Fruit fly (Drosophila melanogaster) whole organism, wandering third instar larva: ENCODE measurements around the gene nac.

Experiments
- Abd-B ChIP-seq: fragments of >200 bp; optimal IDR thresholded peaks from 2 replicates; lab custom pipeline; 2017; ENCODE audit warnings: missing biosample characterization, missing genetic modification characterization
- CG9705 ChIP-seq: fragments of 200-800 bp; sonication (Bioruptor generic); optimal IDR thresholded peaks from 2 replicates; lab custom pipeline; 2018; ENCODE audit warnings: missing biosample characterization, mild to moderate bottlenecking, missing genetic modification characterization
- CrebA ChIP-seq: fragments of 200-800 bp; sonication (Bioruptor generic); optimal IDR thresholded peaks from 2 replicates; lab custom pipeline; 2016; ENCODE audit warnings: missing biosample characterization, mild to moderate bottlenecking, missing genetic modification characterization, borderline replicate concordance
- Dfd ChIP-seq: fragments of >200 bp; optimal IDR thresholded peaks from 2 replicates; lab custom pipeline; 2017; ENCODE audit warnings: missing biosample characterization, missing genetic modification characterization
- Hr78 ChIP-seq: fragments of >200 bp; optimal IDR thresholded peaks from 2 replicates; lab custom pipeline; 2017; ENCODE audit warnings: missing biosample characterization, missing genetic modification characterization
- OdsH ChIP-seq: fragments of 200-800 bp; sonication (Bioruptor generic); optimal IDR thresholded peaks from 2 replicates; lab custom pipeline; 2016; ENCODE audit warnings: missing biosample characterization, mild to moderate bottlenecking, missing genetic modification characterization
- Vsx2 ChIP-seq: fragments of 200-300, 225-300 bp; sonication (Bioruptor generic); optimal IDR thresholded peaks from 2 replicates; lab custom pipeline; 2018; ENCODE audit warnings: missing biosample characterization, missing genetic modification characterization; ENCODE audit not compliant: partially characterized antibody
- dmrt93B ChIP-seq: fragments of 200-800 bp; sonication (Bioruptor generic); optimal IDR thresholded peaks from 2 replicates; lab custom pipeline; 2018; ENCODE audit warnings: missing biosample characterization, mild to moderate bottlenecking, missing genetic modification characterization
- ey ChIP-seq: fragments of 200-800 bp; sonication (Bioruptor generic); optimal IDR thresholded peaks from 2 replicates; lab custom pipeline; 2016; ENCODE audit warnings: missing biosample characterization, missing genetic modification characterization
- foxo ChIP-seq, 2 experiments: fragments of 200-800 bp; sonication (Bioruptor generic); optimal IDR thresholded peaks; 2 replicates in 1 of 2; 3 replicates in 1 of 2; lab custom pipeline; 2016 to 2017; ENCODE audit warnings: missing biosample characterization in 2 of 2, missing genetic modification characterization in 2 of 2
- h ChIP-seq: fragments of 200-800 bp; sonication (Bioruptor generic); optimal IDR thresholded peaks from 3 replicates; lab custom pipeline; 2016; ENCODE audit warnings: missing biosample characterization, mild to moderate bottlenecking, missing genetic modification characterization
- lola ChIP-seq: fragments of >200 bp; optimal IDR thresholded peaks from 2 replicates; lab custom pipeline; 2017; ENCODE audit warnings: missing biosample characterization, missing genetic modification characterization
- psq ChIP-seq: fragments of 200-800 bp; sonication (Bioruptor generic); optimal IDR thresholded peaks from 3 replicates; lab custom pipeline; 2017; ENCODE audit warnings: missing biosample characterization, mild to moderate bottlenecking, missing genetic modification characterization, moderate library complexity
- sage ChIP-seq: fragments of 200-800 bp; sonication (Bioruptor generic); optimal IDR thresholded peaks from 2 replicates; lab custom pipeline; 2016; ENCODE audit warnings: missing biosample characterization, mild to moderate bottlenecking, missing genetic modification characterization

- no peak for TF ChIP-seq Abd-B (GFP tag; lab: Kevin White, UChicago)
- TF ChIP-seq OdsH (GFP tag; lab: Kevin White, UChicago): no peak
- no peak for TF ChIP-seq ey
- no peak for TF ChIP-seq Dfd (GFP tag; lab: Kevin White, UChicago)
- no peak for TF ChIP-seq Hr78 (GFP tag; lab: Kevin White, UChicago)
- no peak for TF ChIP-seq psq (GFP tag; lab: Kevin White, UChicago)
- no peak for TF ChIP-seq Vsx2 (GFP tag; lab: Kevin White, UChicago)
- TF ChIP-seq CrebA (GFP tag; lab: Kevin White, UChicago): no peak
- no peak for TF ChIP-seq dmrt93B (GFP tag; lab: Kevin White, UChicago)
- TF ChIP-seq lola (GFP tag; lab: Kevin White, UChicago): no peak
- no peak for TF ChIP-seq sage
- no peak for TF ChIP-seq foxo (GFP tag; optimal IDR thresholded peaks at IDR 0.05; lab: Kevin White, UChicago)
- TF ChIP-seq h (GFP tag; lab: Kevin White, UChicago): no peak
- TF ChIP-seq CG9705 (GFP tag; lab: Kevin White, UChicago): no peak
Observed at dm6 chr3R:8349106-8349448, 45.3 kb upstream of the nac start.
